Fruit fly (Drosophila melanogaster) whole organism, embryonic: Measurements from ENCODE around the gene CG16756.

Experiments used
- B-H1 ChIP-seq: fragments of 200-800 bp; sonication (Bioruptor generic); IDR thresholded peaks from 3 replicates; pipeline ENCODE4 v1.3.6; 2022; ENCODE audit warnings: missing biosample characterization, missing genetic modification characterization
- BEAF-32 ChIP-seq: fragments of 200-800 bp; sonication (Bioruptor generic); optimal IDR thresholded peaks from 3 replicates; lab custom pipeline; 2017; ENCODE audit warnings: missing biosample characterization, missing genetic modification characterization, mild to moderate bottlenecking, moderate library complexity, missing genetic modification reagents
- CG10959 ChIP-seq: fragments of 200-800 bp; sonication (Bioruptor generic); IDR thresholded peaks from 2 replicates; pipeline ENCODE4 v1.3.6; 2022; ENCODE audit warnings: missing biosample characterization, missing genetic modification characterization
- CG11696 ChIP-seq: fragments of 200-800 bp; sonication (Bioruptor generic); IDR thresholded peaks from 2 replicates; pipeline ENCODE4 v1.3.6; 2022; ENCODE audit warnings: missing biosample characterization, missing genetic modification characterization
- CG14965 ChIP-seq: fragments of 200-800 bp; sonication (Bioruptor generic); optimal IDR thresholded peaks from 2 replicates; lab custom pipeline; 2016; ENCODE audit warnings: missing biosample characterization, missing genetic modification characterization, borderline replicate concordance
- CG18764 ChIP-seq: fragments of 200-800 bp; sonication (Bioruptor generic); optimal IDR thresholded peaks from 3 replicates; lab custom pipeline; 2016; ENCODE audit warnings: missing biosample characterization, missing genetic modification characterization
- CG3163 ChIP-seq: fragments of 200-800 bp; sonication (Bioruptor generic); optimal IDR thresholded peaks from 3 replicates; lab custom pipeline; 2016; ENCODE audit warnings: missing biosample characterization, missing genetic modification characterization
- CG34376 ChIP-seq: fragments of 200-800 bp; sonication (Bioruptor generic); optimal IDR thresholded peaks from 2 replicates; lab custom pipeline; 2018; ENCODE audit warnings: missing biosample characterization, mild to moderate bottlenecking, missing genetic modification characterization
- CG4617 ChIP-seq: fragments of 200-800 bp; sonication (Bioruptor generic); optimal IDR thresholded peaks from 3 replicates; lab custom pipeline; 2016; ENCODE audit warnings: missing biosample characterization, missing genetic modification characterization, borderline replicate concordance
- CG6813 ChIP-seq: fragments of 200-800 bp; sonication (Bioruptor generic); optimal IDR thresholded peaks from 2 replicates; lab custom pipeline; 2017; ENCODE audit warnings: missing biosample characterization, missing genetic modification characterization, mild to moderate bottlenecking, moderate library complexity, missing genetic modification reagents
- CG8089 ChIP-seq: fragments of 200-800 bp; sonication (Bioruptor generic); optimal IDR thresholded peaks from 3 replicates; lab custom pipeline; 2016; ENCODE audit warnings: missing biosample characterization, missing genetic modification characterization
- CG9727 ChIP-seq: fragments of 200-800 bp; sonication (Bioruptor generic); optimal IDR thresholded peaks from 3 replicates; lab custom pipeline; 2017; ENCODE audit warnings: missing biosample characterization, mild to moderate bottlenecking, missing genetic modification characterization
- CG9817 ChIP-seq: fragments of 200-800 bp; sonication (Bioruptor generic); optimal IDR thresholded peaks from 2 replicates; lab custom pipeline; 2018; ENCODE audit warnings: missing biosample characterization, mild to moderate bottlenecking, missing genetic modification characterization, moderate library complexity
- Chrac-16 ChIP-seq: fragments of 200-800 bp; sonication (Bioruptor generic); optimal IDR thresholded peaks from 3 replicates; lab custom pipeline; 2016; ENCODE audit warnings: missing biosample characterization, missing genetic modification characterization
- Deaf1 ChIP-seq: fragments of 200-800 bp; optimal IDR thresholded peaks from 3 replicates; lab custom pipeline; 2019; ENCODE audit warnings: missing biosample characterization, mild to moderate bottlenecking, missing genetic modification characterization, moderate library complexity
- Dip2 ChIP-seq: fragments of 200-800 bp; sonication (Bioruptor generic); IDR thresholded peaks from 2 replicates; pipeline ENCODE4 v1.3.6; 2022; ENCODE audit warnings: missing biosample characterization, missing genetic modification characterization
- Dref ChIP-seq: fragments of 200-800 bp; sonication (Bioruptor generic); IDR thresholded peaks from 2 replicates; pipeline ENCODE4 v1.3.6; 2022; ENCODE audit warnings: missing biosample characterization, missing genetic modification characterization
- E2f2 ChIP-seq: fragments of 200-800 bp; sonication (Bioruptor generic); IDR thresholded peaks from 2 replicates; pipeline ENCODE4 v1.3.6; 2022; ENCODE audit warnings: missing biosample characterization, missing genetic modification characterization
- ERR ChIP-seq: fragments of 200-800 bp; sonication (Bioruptor generic); optimal IDR thresholded peaks from 2 replicates; lab custom pipeline; 2016; ENCODE audit warnings: missing biosample characterization, missing genetic modification characterization
- Fer3 ChIP-seq: fragments of 200-800 bp; sonication (Bioruptor generic); optimal IDR thresholded peaks from 2 replicates; lab custom pipeline; 2018; ENCODE audit warnings: missing biosample characterization, mild to moderate bottlenecking, missing genetic modification characterization, moderate library complexity
- H15 ChIP-seq: fragments of 200-800 bp; sonication (Bioruptor generic); IDR thresholded peaks from 3 replicates; pipeline ENCODE4 v1.3.6; 2022; ENCODE audit warnings: missing biosample characterization, missing genetic modification characterization
- H2.0 ChIP-seq: fragments of 200-800 bp; sonication (Bioruptor generic); IDR thresholded peaks from 2 replicates; pipeline ENCODE4 v1.3.6; 2022; ENCODE audit warnings: missing biosample characterization, missing genetic modification characterization
- HHEX ChIP-seq: fragments of 200-800 bp; sonication (Bioruptor generic); optimal IDR thresholded peaks from 3 replicates; lab custom pipeline; 2017; ENCODE audit warnings: missing biosample characterization, mild to moderate bottlenecking, missing genetic modification characterization, missing genetic modification reagents
- HLHmδ ChIP-seq: fragments of 200-800 bp; sonication (Bioruptor generic); optimal IDR thresholded peaks from 2 replicates; lab custom pipeline; 2018; ENCODE audit warnings: missing biosample characterization, mild to moderate bottlenecking, missing genetic modification characterization, moderate library complexity
- MTF-1 ChIP-seq: fragments of 200-800 bp; sonication (Bioruptor generic); optimal IDR thresholded peaks from 2 replicates; lab custom pipeline; 2018; ENCODE audit warnings: missing biosample characterization, mild to moderate bottlenecking, missing genetic modification characterization, borderline replicate concordance
- Oaz ChIP-seq: fragments of 200-800 bp; sonication (Bioruptor generic); IDR thresholded peaks from 2 replicates; pipeline ENCODE4 v1.3.6; 2022; ENCODE audit warnings: missing biosample characterization, missing genetic modification characterization
- Vsx1 ChIP-seq: fragments of 200-800 bp; sonication (Bioruptor generic); optimal IDR thresholded peaks from 2 replicates; lab custom pipeline; 2017; ENCODE audit warnings: missing biosample characterization, mild to moderate bottlenecking, missing genetic modification characterization, missing genetic modification reagents
- chinmo ChIP-seq: fragments of 200-800 bp; sonication (Bioruptor generic); IDR thresholded peaks from 4 replicates; pipeline ENCODE4 v1.3.6; 2022; ENCODE audit warnings: missing biosample characterization, missing genetic modification characterization; ENCODE audit not compliant: partially characterized antibody
- crp ChIP-seq, 2 experiments: fragments of 200-800 bp; sonication (Bioruptor generic); optimal IDR thresholded peaks; 2 replicates in 1 of 2; 3 replicates in 1 of 2; lab custom pipeline; 2017; ENCODE audit warnings: missing biosample characterization in 2 of 2, missing genetic modification characterization in 2 of 2, mild to moderate bottlenecking in 1 of 2, moderate library complexity in 1 of 2
- dmrt11E ChIP-seq: fragments of 200-800 bp; sonication (Bioruptor generic); optimal IDR thresholded peaks from 3 replicates; lab custom pipeline; 2018; ENCODE audit warnings: missing biosample characterization, mild to moderate bottlenecking, missing genetic modification characterization, moderate library complexity
- dmrt99B ChIP-seq: fragments of 200-800 bp; sonication (Bioruptor generic); optimal IDR thresholded peaks from 2 replicates; lab custom pipeline; 2018; ENCODE audit warnings: missing biosample characterization, mild to moderate bottlenecking, missing genetic modification characterization, moderate library complexity
- dysf ChIP-seq: fragments of 200-800 bp; sonication (Bioruptor generic); IDR thresholded peaks from 3 replicates; pipeline ENCODE4 v1.3.6; 2022; ENCODE audit warnings: missing biosample characterization, missing genetic modification characterization
- fd102C ChIP-seq: fragments of 200-800 bp; sonication (Bioruptor generic); optimal IDR thresholded peaks from 2 replicates; lab custom pipeline; 2018; ENCODE audit warnings: missing biosample characterization, mild to moderate bottlenecking, missing genetic modification characterization, moderate library complexity
- gem ChIP-seq: fragments of 200-800 bp; sonication (Bioruptor generic); optimal IDR thresholded peaks from 2 replicates; lab custom pipeline; 2019; ENCODE audit warnings: missing biosample characterization, mild to moderate bottlenecking, missing genetic modification characterization, moderate library complexity
- grn ChIP-seq: fragments of 200-800 bp; sonication (Bioruptor generic); optimal IDR thresholded peaks from 3 replicates; lab custom pipeline; 2017; ENCODE audit warnings: missing biosample characterization, missing genetic modification characterization
- gro ChIP-seq: fragments of 200-800 bp; sonication (Bioruptor generic); optimal IDR thresholded peaks from 2 replicates; lab custom pipeline; 2016; ENCODE audit warnings: missing biosample characterization, missing genetic modification characterization
- hbn ChIP-seq: fragments of 200-800 bp; sonication (Bioruptor generic); IDR thresholded peaks from 2 replicates; pipeline ENCODE4 v1.3.6; 2022; ENCODE audit warnings: missing biosample characterization, missing genetic modification characterization; ENCODE audit not compliant: partially characterized antibody
- insv ChIP-seq, 2 experiments: fragments of 200-800 bp; sonication (Bioruptor generic); optimal IDR thresholded peaks; 3 replicates each; lab custom pipeline; 2016 to 2018; ENCODE audit warnings: missing biosample characterization in 2 of 2, missing genetic modification characterization in 2 of 2
- inv ChIP-seq: fragments of 200-800 bp; sonication (Bioruptor generic); IDR thresholded peaks from 2 replicates; pipeline ENCODE4 v1.3.6; 2022; ENCODE audit warnings: missing biosample characterization, missing genetic modification characterization; ENCODE audit not compliant: partially characterized antibody
- jing ChIP-seq: fragments of 200-800 bp; sonication (Bioruptor generic); optimal IDR thresholded peaks from 2 replicates; lab custom pipeline; 2018; ENCODE audit warnings: missing biosample characterization, mild to moderate bottlenecking, missing genetic modification characterization
- lov ChIP-seq, 2 experiments: fragments of 200-800 bp in 1 of 2; fragments of >200 bp in 1 of 2; sonication (Bioruptor generic) in 1 of 2; IDR thresholded peaks in 1 of 2; optimal IDR thresholded peaks in 1 of 2; 2 replicates in 1 of 2; 3 replicates in 1 of 2; pipeline versions ENCODE4 v1.3.6 to Lab custom; 2017 to 2022; ENCODE audit warnings: missing biosample characterization in 1 of 2, missing genetic modification characterization in 1 of 2
- pb ChIP-seq: fragments of 200-800 bp; sonication (Bioruptor generic); optimal IDR thresholded peaks from 3 replicates; lab custom pipeline; 2016; ENCODE audit warnings: missing biosample characterization, missing genetic modification characterization
- shn ChIP-seq: fragments of 200-800 bp; sonication (Bioruptor generic); optimal IDR thresholded peaks from 3 replicates; lab custom pipeline; 2016; ENCODE audit warnings: missing biosample characterization, missing genetic modification characterization
- slou ChIP-seq: fragments of 200-800 bp; sonication (Bioruptor generic); optimal IDR thresholded peaks from 3 replicates; lab custom pipeline; 2016; ENCODE audit warnings: missing biosample characterization, missing genetic modification characterization
- sug ChIP-seq: fragments of 200-800 bp; optimal IDR thresholded peaks from 2 replicates; lab custom pipeline; 2019; ENCODE audit warnings: missing biosample characterization, mild to moderate bottlenecking, missing genetic modification characterization, moderate library complexity
- tup ChIP-seq: fragments of 200-800 bp; sonication (Bioruptor generic); optimal IDR thresholded peaks from 2 replicates; lab custom pipeline; 2016; ENCODE audit warnings: missing biosample characterization, mild to moderate bottlenecking, missing genetic modification characterization, moderate library complexity
- unc-4 ChIP-seq: fragments of 200-800 bp; sonication (Bioruptor generic); IDR thresholded peaks from 2 replicates; pipeline ENCODE4 v1.3.6; 2022; ENCODE audit warnings: missing biosample characterization, missing genetic modification characterization; ENCODE audit not compliant: partially characterized antibody
- unpg ChIP-seq: fragments of 200-800 bp; sonication (Bioruptor generic); optimal IDR thresholded peaks from 3 replicates; lab custom pipeline; 2018; ENCODE audit warnings: missing biosample characterization, mild to moderate bottlenecking, missing genetic modification characterization, moderate library complexity
- yki ChIP-seq: fragments of >200 bp; optimal IDR thresholded peaks from 3 replicates; lab custom pipeline; 2018
- zen2 ChIP-seq: fragments of 200-800 bp; sonication (Bioruptor generic); IDR thresholded peaks from 3 replicates; pipeline ENCODE4 v1.3.6; 2022; ENCODE audit warnings: missing biosample characterization, missing genetic modification characterization; ENCODE audit not compliant: partially characterized antibody

The CG16756 gene

dm6 chrX:5420568-5421019 is 6.7 kb upstream of the CG16756 start, which contains the start of gene spoon (continued):
- no peak for TF ChIP-seq gro (GFP tag; lab: Kevin White, UChicago)
- peak; percentile 96 for TF ChIP-seq inv (GFP tag; lab: Robert Waterston, UW)
- TF ChIP-seq CG10959, result no peak
- TF ChIP-seq dysf, result peak; percentile 41; the same call in 1 of the 3 replicates
- no peak for TF ChIP-seq CG14965 (GFP tag; lab: Kevin White, UChicago)
- no peak for TF ChIP-seq gem
- no peak for TF ChIP-seq Deaf1 (tag; lab: Kevin White, UChicago)
- no peak for TF ChIP-seq CG18764 (GFP tag; lab: Kevin White, UChicago)
- TF ChIP-seq pb, result no peak
- no peak for TF ChIP-seq dmrt11E (tag; lab: Kevin White, UChicago)
- TF ChIP-seq MTF-1 (GFP tag; lab: Kevin White, UChicago), result no peak
- TF ChIP-seq H2.0 (GFP tag; lab: Robert Waterston, UW), result no peak
- TF ChIP-seq ERR (GFP tag; lab: Kevin White, UChicago), result no peak
- no peak for TF ChIP-seq CG8089 (GFP tag; lab: Kevin White, UChicago)
- TF ChIP-seq Dref (GFP tag; lab: Robert Waterston, UW), result peak; percentile 81
- no peak for TF ChIP-seq Dip2 (GFP tag; lab: Robert Waterston, UW)
- no peak for TF ChIP-seq grn (GFP tag; lab: Kevin White, UChicago)
- peak; percentile 96 for TF ChIP-seq BEAF-32 (GFP tag; lab: Kevin White, UChicago)
- no peak for TF ChIP-seq lov (optimal IDR thresholded peaks at IDR 0.05; lab: Kevin White, UChicago)
- no peak for TF ChIP-seq lov (GFP tag; IDR thresholded peaks at IDR 0.05; lab: Robert Waterston, UW)
- no peak for TF ChIP-seq CG6813 (GFP tag; lab: Kevin White, UChicago)
- TF ChIP-seq unpg (GFP tag; lab: Kevin White, UChicago), result no peak
- no peak for TF ChIP-seq slou
- TF ChIP-seq shn, result peak; percentile 32
- peak; percentile 63 for TF ChIP-seq CG4617 (GFP tag; lab: Kevin White, UChicago)
- TF ChIP-seq jing (GFP tag; lab: Kevin White, UChicago), result no peak
- TF ChIP-seq HLHmδ (GFP tag; lab: Kevin White, UChicago), result no peak
- no peak for TF ChIP-seq dmrt99B
- TF ChIP-seq sug (tag; lab: Kevin White, UChicago), result no peak
- TF ChIP-seq H15 (GFP tag; lab: Robert Waterston, UW), result no peak
- TF ChIP-seq Oaz (GFP tag; lab: Robert Waterston, UW), result no peak
- TF ChIP-seq hbn, result peak; percentile 85
- TF ChIP-seq B-H1 (GFP tag; lab: Robert Waterston, UW), result no peak
- TF ChIP-seq fd102C (GFP tag; lab: Kevin White, UChicago), result no peak
- TF ChIP-seq E2f2, result peak; percentile 48
- peak; percentile 16 for TF ChIP-seq CG9817 (tag; lab: Kevin White, UChicago)
- no peak for TF ChIP-seq CG11696 (GFP tag; lab: Robert Waterston, UW)
- no peak for TF ChIP-seq Vsx1 (GFP tag; lab: Kevin White, UChicago)
- TF ChIP-seq unc-4 (GFP tag; lab: Robert Waterston, UW), result peak; percentile 90
- TF ChIP-seq HHEX (GFP tag; lab: Kevin White, UChicago), result peak; percentile 3
- TF ChIP-seq Chrac-16 (GFP tag; lab: Kevin White, UChicago), result no peak
- no peak for TF ChIP-seq crp (GFP tag; optimal IDR thresholded peaks at IDR 0.05; lab: Kevin White, UChicago)
- peak; percentile 91; the same call in 3 of the 4 replicates for TF ChIP-seq chinmo
- no peak for TF ChIP-seq tup (GFP tag; lab: Kevin White, UChicago)
- TF ChIP-seq Fer3 (tag; lab: Kevin White, UChicago), result no peak
- peak; percentile 92 for TF ChIP-seq zen2 (GFP tag; lab: Robert Waterston, UW)
- TF ChIP-seq CG9727, result no peak
- TF ChIP-seq CG3163 (GFP tag; lab: Kevin White, UChicago), result no peak
- peak; percentile 26 for TF ChIP-seq CG34376
- no peak for TF ChIP-seq yki (lab: Kevin White, UChicago)
- TF ChIP-seq insv (GFP tag; optimal IDR thresholded peaks at IDR 0.05; lab: Kevin White, UChicago), result no peak
